Worm (Caenorhabditis elegans) whole organism, mixed stage, embryonic: ENCODE data around the gene R13H9.6.

Source experiments
- M03D4.4 ChIP-seq: sonication (generic microtip); optimal IDR thresholded peaks from 2 replicates; lab custom pipeline; 2017; ENCODE audit warnings: mild to moderate bottlenecking, missing genetic modification characterization, missing compliant biosample characterization
- blmp-1 ChIP-seq: fragments of 150-350 bp; optimal IDR thresholded peaks from 2 replicates; lab custom pipeline; 2014; ENCODE audit warnings: missing biosample characterization, missing genetic modification characterization
- ceh-39 ChIP-seq: fragments of 150-350 bp; optimal IDR thresholded peaks from 2 replicates; lab custom pipeline; 2014; ENCODE audit warnings: missing biosample characterization, missing genetic modification characterization
- ceh-43 ChIP-seq: fragments of 200-800 bp; sonication (Bioruptor generic); optimal IDR thresholded peaks from 2 replicates; lab custom pipeline; 2018; ENCODE audit warnings: mild to moderate bottlenecking, missing genetic modification characterization, moderate library complexity, missing compliant biosample characterization
- ceh-83 ChIP-seq: fragments of 200-800 bp; sonication (Bioruptor generic); optimal IDR thresholded peaks from 2 replicates; lab custom pipeline; 2018; ENCODE audit warnings: mild to moderate bottlenecking, missing genetic modification characterization, missing compliant biosample characterization
- ces-1 ChIP-seq: fragments of 150-350 bp; optimal IDR thresholded peaks from 2 replicates; lab custom pipeline; 2014; ENCODE audit warnings: missing biosample characterization, missing genetic modification reagents, missing genetic modification characterization
- cnd-1 ChIP-seq: fragments of 200-800 bp; sonication (Bioruptor generic); optimal IDR thresholded peaks from 2 replicates; lab custom pipeline; 2018; ENCODE audit warnings: mild to moderate bottlenecking, missing genetic modification characterization, missing compliant biosample characterization
- drap-1 ChIP-seq: fragments of 200-800 bp; sonication (Bioruptor generic); optimal IDR thresholded peaks from 3 replicates; lab custom pipeline; 2018; ENCODE audit warnings: mild to moderate bottlenecking, missing genetic modification characterization, missing compliant biosample characterization
- flh-1 ChIP-seq: fragments of 200-800 bp; sonication (Bioruptor generic); optimal IDR thresholded peaks from 2 replicates; lab custom pipeline; 2018; ENCODE audit warnings: mild to moderate bottlenecking, missing genetic modification characterization, moderate library complexity, missing compliant biosample characterization
- ham-2 ChIP-seq: fragments of 200-800 bp; sonication (Bioruptor generic); optimal IDR thresholded peaks from 2 replicates; lab custom pipeline; 2018; ENCODE audit warnings: mild to moderate bottlenecking, missing genetic modification characterization, missing compliant biosample characterization
- hlh-1 ChIP-seq: fragments of 150-350 bp; optimal IDR thresholded peaks from 2 replicates; lab custom pipeline; 2014; ENCODE audit warnings: missing biosample characterization, missing genetic modification reagents, missing genetic modification characterization
- lin-32 ChIP-seq: fragments of 200-800 bp; sonication (Bioruptor generic); optimal IDR thresholded peaks from 2 replicates; lab custom pipeline; 2018; ENCODE audit warnings: mild to moderate bottlenecking, missing genetic modification characterization, missing compliant biosample characterization
- lsy-2 ChIP-seq: fragments of 150-350 bp; optimal IDR thresholded peaks from 2 replicates; lab custom pipeline; 2014; ENCODE audit warnings: missing biosample characterization, missing genetic modification characterization
- mab-5 ChIP-seq: fragments of 150-350 bp; optimal IDR thresholded peaks from 2 replicates; lab custom pipeline; 2014; ENCODE audit warnings: missing biosample characterization, missing genetic modification characterization
- mep-1 ChIP-seq: fragments of 150-350 bp; optimal IDR thresholded peaks from 2 replicates; lab custom pipeline; 2017; ENCODE audit warnings: missing biosample characterization, missing genetic modification reagents, missing genetic modification characterization, inconsistent platforms
- mls-2 ChIP-seq: sonication (generic microtip); optimal IDR thresholded peaks from 2 replicates; lab custom pipeline; 2016; ENCODE audit warnings: mild to moderate bottlenecking, missing genetic modification characterization, moderate library complexity, missing compliant biosample characterization
- nhr-12 ChIP-seq: fragments of 150-350 bp; optimal IDR thresholded peaks from 2 replicates; lab custom pipeline; 2014; ENCODE audit warnings: missing biosample characterization, missing genetic modification characterization
- nhr-2 ChIP-seq: fragments of 150-350 bp; optimal IDR thresholded peaks from 2 replicates; lab custom pipeline; 2014; ENCODE audit warnings: missing biosample characterization, missing genetic modification characterization
- nhr-237 ChIP-seq: fragments of 150-350 bp; optimal IDR thresholded peaks from 2 replicates; lab custom pipeline; 2014; ENCODE audit warnings: missing biosample characterization, missing genetic modification characterization
- nhr-28 ChIP-seq: fragments of 150-350 bp; optimal IDR thresholded peaks from 2 replicates; lab custom pipeline; 2014; ENCODE audit warnings: missing biosample characterization, missing genetic modification characterization
- pha-4 ChIP-seq: fragments of 150-350 bp; optimal IDR thresholded peaks from 2 replicates; lab custom pipeline; 2018; ENCODE audit warnings: missing biosample characterization, missing genetic modification reagents, missing genetic modification characterization
- snpc-4 ChIP-seq: fragments of 150-350 bp; optimal IDR thresholded peaks from 2 replicates; lab custom pipeline; 2014; ENCODE audit warnings: missing biosample characterization, missing genetic modification characterization
- sptf-1 ChIP-seq: sonication (generic microtip); optimal IDR thresholded peaks from 2 replicates; lab custom pipeline; 2017; ENCODE audit warnings: mild to moderate bottlenecking, missing genetic modification characterization, moderate library complexity, missing compliant biosample characterization
- tbx-8 ChIP-seq: fragments of 200-800 bp; sonication (Bioruptor generic); optimal IDR thresholded peaks from 2 replicates; lab custom pipeline; 2018; ENCODE audit warnings: mild to moderate bottlenecking, missing genetic modification characterization, moderate library complexity, missing compliant biosample characterization
- unc-120 ChIP-seq: sonication (generic microtip); optimal IDR thresholded peaks from 2 replicates; lab custom pipeline; 2017; ENCODE audit warnings: missing genetic modification characterization, missing compliant biosample characterization; ENCODE audit not compliant: poor library complexity, severe bottlenecking
- unc-39 ChIP-seq: fragments of 150-350 bp; optimal IDR thresholded peaks from 2 replicates; lab custom pipeline; 2014; ENCODE audit warnings: missing biosample characterization, missing genetic modification characterization
- unc-62 ChIP-seq: fragments of 150-350 bp; optimal IDR thresholded peaks from 2 replicates; lab custom pipeline; 2014; ENCODE audit warnings: missing biosample characterization, missing genetic modification reagents, missing genetic modification characterization
- zip-8 ChIP-seq: fragments of 150-350 bp; optimal IDR thresholded peaks from 2 replicates; lab custom pipeline; 2014; ENCODE audit warnings: missing biosample characterization, missing genetic modification characterization
- ztf-11 ChIP-seq: fragments of 150-350 bp; optimal IDR thresholded peaks from 2 replicates; lab custom pipeline; 2014; ENCODE audit warnings: missing biosample characterization, missing genetic modification characterization

Gene R13H9.6

DNA sequence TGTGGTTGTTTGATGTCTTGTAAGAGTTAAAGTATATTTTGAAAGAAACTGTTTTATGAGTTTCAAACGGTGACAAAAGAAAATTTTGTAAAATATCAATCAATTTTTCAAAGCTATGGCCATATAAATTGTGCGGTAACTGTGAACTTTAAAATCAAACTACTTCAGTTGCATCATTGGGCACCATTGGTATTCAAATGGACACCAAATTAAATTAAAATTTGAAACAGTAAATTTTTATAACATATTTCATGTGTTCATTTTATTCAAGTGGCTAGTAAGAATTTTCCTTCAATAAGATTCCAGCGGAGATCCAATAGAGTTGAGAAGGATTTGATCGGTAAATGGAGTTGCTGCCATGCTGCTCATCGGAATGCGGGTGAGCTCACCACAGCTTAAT, 37.1 kb downstream of the R13H9.6 start:
- TF ChIP-seq unc-62 (GFP tag; lab: Kevin White, UChicago) (no peak), ham-2 (GFP tag; lab: Kevin White, UChicago) (no peak), ceh-39 (tag; lab: Kevin White, UChicago) (no peak), pha-4 (no peak), unc-120 (tag; lab: Kevin White, UChicago) (no peak), lsy-2 (tag; lab: Kevin White, UChicago) (no peak), blmp-1 (no peak), ceh-83 (no peak), mls-2 (tag; lab: Kevin White, UChicago) (no peak), hlh-1 (no peak), flh-1 (GFP tag; lab: Kevin White, UChicago) (no peak), lin-32 (no peak), mep-1 (tag; lab: Kevin White, UChicago) (no peak), nhr-2 (tag; lab: Kevin White, UChicago) (no peak), mab-5 (tag; lab: Kevin White, UChicago) (no peak), nhr-28 (tag; lab: Kevin White, UChicago) (no peak), M03D4.4 (no peak), ces-1 (GFP tag; lab: Kevin White, UChicago) (no peak)

DNA sequence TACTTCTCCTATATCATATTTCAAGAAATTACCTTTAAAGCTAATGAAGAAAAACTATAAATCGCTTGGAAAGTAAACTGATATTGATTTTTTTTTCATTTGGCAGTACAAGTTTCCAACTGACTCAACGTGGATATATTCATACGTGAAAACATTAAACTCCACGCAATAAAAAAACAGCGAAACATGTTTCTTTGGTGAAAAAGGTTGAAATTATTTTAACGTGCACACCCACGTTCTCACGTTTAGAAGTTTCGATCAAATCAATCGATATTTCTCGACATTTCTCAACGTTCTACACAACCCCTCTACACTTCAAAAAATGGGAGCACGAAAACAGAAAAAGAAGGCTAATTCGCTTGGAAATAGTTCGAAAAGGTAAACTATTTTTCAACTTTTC, 39.5 kb downstream of the R13H9.6 start, which contains the start of the genes best-6 and C09B9.2:
TSS of gene best-6 (minus strand) at position 101 of the 400 bp plus-strand sequence.
TSS of gene C09B9.2 (plus strand) at position 314 of the 400 bp plus-strand sequence.
- TF ChIP-seq nhr-237 (tag; lab: Kevin White, UChicago) (no peak), mls-2 (tag; lab: Kevin White, UChicago) (no peak), tbx-8 (GFP tag; lab: Kevin White, UChicago) (no peak), ceh-39 (tag; lab: Kevin White, UChicago) (no peak), mep-1 (tag; lab: Kevin White, UChicago) (no peak), nhr-2 (tag; lab: Kevin White, UChicago) (no peak), cnd-1 (tag; lab: Kevin White, UChicago) (no peak), blmp-1 (no peak), ceh-83 (no peak), zip-8 (tag; lab: Kevin White, UChicago) (no peak), sptf-1 (tag; lab: Kevin White, UChicago) (no peak), unc-39 (tag; lab: Kevin White, UChicago) (no peak), ces-1 (GFP tag; lab: Kevin White, UChicago) (no peak), nhr-12 (no peak), ceh-43 (GFP tag; lab: Kevin White, UChicago) (no peak), ham-2 (GFP tag; lab: Kevin White, UChicago) (no peak), ztf-11 (no peak), drap-1 (GFP tag; lab: Kevin White, UChicago) (no peak)
- TF ChIP-seq, all 35 proteins: peak for 0

DNA sequence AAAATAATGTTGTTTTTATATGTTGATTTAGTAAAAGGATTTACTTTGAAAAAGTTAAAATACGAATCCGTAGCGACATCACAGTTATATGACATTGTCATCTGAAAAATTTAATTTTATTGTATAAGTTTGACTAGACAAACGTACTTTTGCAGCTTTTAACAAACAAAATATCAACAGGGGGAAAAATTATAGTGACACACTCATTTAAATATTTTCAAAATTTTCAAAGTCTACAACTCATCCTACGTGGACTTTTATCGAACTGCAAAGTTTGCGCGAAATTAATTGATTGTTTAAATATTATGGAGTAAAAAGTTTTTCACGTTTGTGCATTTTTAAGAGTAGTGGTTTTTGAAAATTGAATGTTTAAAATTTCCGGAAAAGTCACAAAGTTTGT, 42.8 kb downstream of the R13H9.6 start, which contains the start of gene C09B9.85:
TSS of gene C09B9.85 (minus strand) at position 101 of the 400 bp plus-strand sequence.
- TF ChIP-seq snpc-4 (tag; lab: Kevin White, UChicago), result no peak
- no peak for TF ChIP-seq ceh-39 (tag; lab: Kevin White, UChicago)
- TF ChIP-seq hlh-1, result no peak
- TF ChIP-seq drap-1 (GFP tag; lab: Kevin White, UChicago), result no peak
- no peak for TF ChIP-seq unc-62 (GFP tag; lab: Kevin White, UChicago)
- no peak for TF ChIP-seq lsy-2 (tag; lab: Kevin White, UChicago)

DNA sequence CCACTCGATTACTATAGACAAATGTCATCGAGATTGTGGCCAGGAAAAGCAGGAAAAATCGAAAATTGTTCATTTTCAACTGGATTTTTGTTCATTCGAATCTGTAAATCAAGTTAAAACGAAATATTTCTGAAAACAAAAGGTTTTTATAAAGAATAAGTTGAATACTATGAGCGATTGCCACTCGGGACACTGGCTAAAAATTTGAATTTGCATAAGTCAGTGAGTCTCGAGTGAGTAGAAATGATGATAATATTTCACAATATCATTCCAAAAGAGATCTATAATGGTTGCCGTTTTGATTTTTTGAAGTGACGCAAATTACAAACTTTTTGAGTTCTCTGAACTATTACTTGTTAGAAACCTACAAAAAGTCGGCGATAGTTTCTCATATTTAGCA, 47.9 kb downstream of the R13H9.6 start, which contains the start of gene T28H11.8:
TSS of gene T28H11.8 (minus strand) at position 101 of the 400 bp plus-strand sequence.
- TF ChIP-seq unc-120 (tag; lab: Kevin White, UChicago), result no peak
